Worm (Caenorhabditis elegans) whole organism, mixed stage, embryonic: ENCODE data around the gene M05D6.1.

ENCODE experiments used
- M03D4.4 ChIP-seq: sonication (generic microtip); optimal IDR thresholded peaks from 2 replicates; lab custom pipeline; 2017; ENCODE audit warnings: mild to moderate bottlenecking, missing genetic modification characterization, missing compliant biosample characterization
- bed-3 ChIP-seq: fragments of 200-800 bp; sonication (Bioruptor generic); optimal IDR thresholded peaks from 3 replicates; lab custom pipeline; 2018; ENCODE audit warnings: mild to moderate bottlenecking, missing genetic modification characterization, moderate library complexity, missing compliant biosample characterization
- blmp-1 ChIP-seq: fragments of 150-350 bp; optimal IDR thresholded peaks from 2 replicates; lab custom pipeline; 2014; ENCODE audit warnings: missing biosample characterization, missing genetic modification characterization
- ceh-39 ChIP-seq: fragments of 150-350 bp; optimal IDR thresholded peaks from 2 replicates; lab custom pipeline; 2014; ENCODE audit warnings: missing biosample characterization, missing genetic modification characterization
- ceh-43 ChIP-seq: fragments of 200-800 bp; sonication (Bioruptor generic); optimal IDR thresholded peaks from 2 replicates; lab custom pipeline; 2018; ENCODE audit warnings: mild to moderate bottlenecking, missing genetic modification characterization, moderate library complexity, missing compliant biosample characterization
- ceh-83 ChIP-seq: fragments of 200-800 bp; sonication (Bioruptor generic); optimal IDR thresholded peaks from 2 replicates; lab custom pipeline; 2018; ENCODE audit warnings: mild to moderate bottlenecking, missing genetic modification characterization, missing compliant biosample characterization
- ces-1 ChIP-seq: fragments of 150-350 bp; optimal IDR thresholded peaks from 2 replicates; lab custom pipeline; 2014; ENCODE audit warnings: missing biosample characterization, missing genetic modification reagents, missing genetic modification characterization
- cnd-1 ChIP-seq: fragments of 200-800 bp; sonication (Bioruptor generic); optimal IDR thresholded peaks from 2 replicates; lab custom pipeline; 2018; ENCODE audit warnings: mild to moderate bottlenecking, missing genetic modification characterization, missing compliant biosample characterization
- drap-1 ChIP-seq: fragments of 200-800 bp; sonication (Bioruptor generic); optimal IDR thresholded peaks from 3 replicates; lab custom pipeline; 2018; ENCODE audit warnings: mild to moderate bottlenecking, missing genetic modification characterization, missing compliant biosample characterization
- elt-1 ChIP-seq: sonication (generic microtip); optimal IDR thresholded peaks from 2 replicates; lab custom pipeline; 2017; ENCODE audit warnings: missing genetic modification characterization, mild to moderate bottlenecking, missing compliant biosample characterization, antibody characterized with exemption, moderate library complexity, borderline replicate concordance; ENCODE audit not compliant: insufficient read depth
- elt-3 ChIP-seq: fragments of 150-350 bp; optimal IDR thresholded peaks from 2 replicates; lab custom pipeline; 2014; ENCODE audit warnings: missing biosample characterization, missing genetic modification characterization
- flh-1 ChIP-seq: fragments of 200-800 bp; sonication (Bioruptor generic); optimal IDR thresholded peaks from 2 replicates; lab custom pipeline; 2018; ENCODE audit warnings: mild to moderate bottlenecking, missing genetic modification characterization, moderate library complexity, missing compliant biosample characterization
- ham-2 ChIP-seq: fragments of 200-800 bp; sonication (Bioruptor generic); optimal IDR thresholded peaks from 2 replicates; lab custom pipeline; 2018; ENCODE audit warnings: mild to moderate bottlenecking, missing genetic modification characterization, missing compliant biosample characterization
- hlh-1 ChIP-seq: fragments of 150-350 bp; optimal IDR thresholded peaks from 2 replicates; lab custom pipeline; 2014; ENCODE audit warnings: missing biosample characterization, missing genetic modification reagents, missing genetic modification characterization
- lin-13 ChIP-seq: fragments of 150-350 bp; optimal IDR thresholded peaks from 2 replicates; lab custom pipeline; 2014; ENCODE audit warnings: missing biosample characterization, missing genetic modification characterization
- lin-32 ChIP-seq: fragments of 200-800 bp; sonication (Bioruptor generic); optimal IDR thresholded peaks from 2 replicates; lab custom pipeline; 2018; ENCODE audit warnings: mild to moderate bottlenecking, missing genetic modification characterization, missing compliant biosample characterization
- lsy-2 ChIP-seq: fragments of 150-350 bp; optimal IDR thresholded peaks from 2 replicates; lab custom pipeline; 2014; ENCODE audit warnings: missing biosample characterization, missing genetic modification characterization
- mab-5 ChIP-seq: fragments of 150-350 bp; optimal IDR thresholded peaks from 2 replicates; lab custom pipeline; 2014; ENCODE audit warnings: missing biosample characterization, missing genetic modification characterization
- mep-1 ChIP-seq: fragments of 150-350 bp; optimal IDR thresholded peaks from 2 replicates; lab custom pipeline; 2017; ENCODE audit warnings: missing biosample characterization, missing genetic modification reagents, missing genetic modification characterization, inconsistent platforms
- mls-2 ChIP-seq: sonication (generic microtip); optimal IDR thresholded peaks from 2 replicates; lab custom pipeline; 2016; ENCODE audit warnings: mild to moderate bottlenecking, missing genetic modification characterization, moderate library complexity, missing compliant biosample characterization
- nhr-12 ChIP-seq: fragments of 150-350 bp; optimal IDR thresholded peaks from 2 replicates; lab custom pipeline; 2014; ENCODE audit warnings: missing biosample characterization, missing genetic modification characterization
- nhr-2 ChIP-seq: fragments of 150-350 bp; optimal IDR thresholded peaks from 2 replicates; lab custom pipeline; 2014; ENCODE audit warnings: missing biosample characterization, missing genetic modification characterization
- nhr-237 ChIP-seq: fragments of 150-350 bp; optimal IDR thresholded peaks from 2 replicates; lab custom pipeline; 2014; ENCODE audit warnings: missing biosample characterization, missing genetic modification characterization
- nhr-28 ChIP-seq: fragments of 150-350 bp; optimal IDR thresholded peaks from 2 replicates; lab custom pipeline; 2014; ENCODE audit warnings: missing biosample characterization, missing genetic modification characterization
- nhr-76 ChIP-seq: sonication (generic microtip); optimal IDR thresholded peaks from 2 replicates; lab custom pipeline; 2017; ENCODE audit warnings: missing biosample characterization, missing genetic modification characterization
- pha-4 ChIP-seq: fragments of 150-350 bp; optimal IDR thresholded peaks from 2 replicates; lab custom pipeline; 2018; ENCODE audit warnings: missing biosample characterization, missing genetic modification reagents, missing genetic modification characterization
- sem-2 ChIP-seq: fragments of 200-800 bp; sonication (Bioruptor generic); optimal IDR thresholded peaks from 2 replicates; lab custom pipeline; 2018; ENCODE audit warnings: mild to moderate bottlenecking, missing genetic modification characterization, missing compliant biosample characterization
- snpc-4 ChIP-seq: fragments of 150-350 bp; optimal IDR thresholded peaks from 2 replicates; lab custom pipeline; 2014; ENCODE audit warnings: missing biosample characterization, missing genetic modification characterization
- sptf-1 ChIP-seq: sonication (generic microtip); optimal IDR thresholded peaks from 2 replicates; lab custom pipeline; 2017; ENCODE audit warnings: mild to moderate bottlenecking, missing genetic modification characterization, moderate library complexity, missing compliant biosample characterization
- tbx-8 ChIP-seq: fragments of 200-800 bp; sonication (Bioruptor generic); optimal IDR thresholded peaks from 2 replicates; lab custom pipeline; 2018; ENCODE audit warnings: mild to moderate bottlenecking, missing genetic modification characterization, moderate library complexity, missing compliant biosample characterization
- unc-120 ChIP-seq: sonication (generic microtip); optimal IDR thresholded peaks from 2 replicates; lab custom pipeline; 2017; ENCODE audit warnings: missing genetic modification characterization, missing compliant biosample characterization; ENCODE audit not compliant: poor library complexity, severe bottlenecking
- unc-39 ChIP-seq: fragments of 150-350 bp; optimal IDR thresholded peaks from 2 replicates; lab custom pipeline; 2014; ENCODE audit warnings: missing biosample characterization, missing genetic modification characterization
- unc-62 ChIP-seq: fragments of 150-350 bp; optimal IDR thresholded peaks from 2 replicates; lab custom pipeline; 2014; ENCODE audit warnings: missing biosample characterization, missing genetic modification reagents, missing genetic modification characterization
- zip-8 ChIP-seq: fragments of 150-350 bp; optimal IDR thresholded peaks from 2 replicates; lab custom pipeline; 2014; ENCODE audit warnings: missing biosample characterization, missing genetic modification characterization
- ztf-11 ChIP-seq: fragments of 150-350 bp; optimal IDR thresholded peaks from 2 replicates; lab custom pipeline; 2014; ENCODE audit warnings: missing biosample characterization, missing genetic modification characterization

M05D6.1 gene

ce11 chrII:8475306-8475822, at the start of gene M05D6.1, which contains the start of gene M05D6.3:
Gene M05D6.1, minus strand, starts transcription at chrII:8475406.
Gene M05D6.3, plus strand, starts transcription at chrII:8475772.
- TF ChIP-seq unc-62 (GFP tag; lab: Kevin White, UChicago) (no peak), M03D4.4 (tag; lab: Kevin White, UChicago) (no peak), lin-13 (tag; lab: Kevin White, UChicago) (no peak), snpc-4 (tag; lab: Kevin White, UChicago) (no peak), sptf-1 (tag; lab: Kevin White, UChicago) (no peak), nhr-12 (tag; lab: Kevin White, UChicago) (no peak), elt-3 (tag; lab: Kevin White, UChicago) (no peak), sem-2 (GFP tag; lab: Kevin White, UChicago) (no peak), mep-1 (tag; lab: Kevin White, UChicago) (no peak), drap-1 (GFP tag; lab: Kevin White, UChicago) (no peak), zip-8 (tag; lab: Kevin White, UChicago) (no peak), hlh-1 (tag; lab: Kevin White, UChicago) (no peak), nhr-28 (no peak), ceh-39 (tag; lab: Kevin White, UChicago) (no peak), lsy-2 (tag; lab: Kevin White, UChicago) (no peak), flh-1 (GFP tag; lab: Kevin White, UChicago) (no peak), ztf-11 (tag; lab: Kevin White, UChicago) (no peak), pha-4 (tag; lab: Kevin White, UChicago) (no peak), unc-120 (tag; lab: Kevin White, UChicago) (no peak)
- TF ChIP-seq, all 35 proteins: peak for 0

ce11 chrII:8520625-8521024, 45.4 kb upstream of the M05D6.1 start, which contains the start of gene cht-2:
Gene cht-2, plus strand, starts transcription at chrII:8520925.
- TF ChIP-seq bed-3: no peak
- TF ChIP-seq hlh-1 (tag; lab: Kevin White, UChicago): no peak

- TF ChIP-seq tbx-8 (GFP tag; lab: Kevin White, UChicago) (no peak), nhr-76 (tag; lab: Kevin White, UChicago) (no peak), blmp-1 (no peak), unc-62 (GFP tag; lab: Kevin White, UChicago) (no peak), ceh-43 (no peak), ceh-83 (GFP tag; lab: Kevin White, UChicago) (no peak), mls-2 (tag; lab: Kevin White, UChicago) (no peak), nhr-237 (no peak), hlh-1 (tag; lab: Kevin White, UChicago) (no peak), nhr-12 (tag; lab: Kevin White, UChicago) (no peak), snpc-4 (tag; lab: Kevin White, UChicago) (no peak)
Observed at ce11 chrII:8518210-8518609, 43.0 kb upstream of the M05D6.1 start, which contains the start of gene T13H5.8. Gene T13H5.8, plus strand, starts transcription at chrII:8518510.

- TF ChIP-seq ztf-11 (tag; lab: Kevin White, UChicago) (no peak), M03D4.4 (tag; lab: Kevin White, UChicago) (no peak), pha-4 (tag; lab: Kevin White, UChicago) (peak; percentile 78), ceh-39 (tag; lab: Kevin White, UChicago) (peak; percentile 48), lin-13 (tag; lab: Kevin White, UChicago) (no peak), cnd-1 (tag; lab: Kevin White, UChicago) (no peak), ceh-43 (no peak), blmp-1 (no peak), unc-39 (no peak), nhr-2 (tag; lab: Kevin White, UChicago) (no peak), nhr-237 (peak; percentile 32), flh-1 (GFP tag; lab: Kevin White, UChicago) (no peak), lsy-2 (tag; lab: Kevin White, UChicago) (peak; percentile 91), zip-8 (tag; lab: Kevin White, UChicago) (no peak), sem-2 (GFP tag; lab: Kevin White, UChicago) (no peak), sptf-1 (tag; lab: Kevin White, UChicago) (peak; percentile 71), mab-5 (tag; lab: Kevin White, UChicago) (no peak), drap-1 (GFP tag; lab: Kevin White, UChicago) (peak; percentile 7), nhr-76 (tag; lab: Kevin White, UChicago) (no peak), elt-1 (tag; lab: Kevin White, UChicago) (no peak), bed-3 (no peak), unc-62 (GFP tag; lab: Kevin White, UChicago) (no peak), tbx-8 (GFP tag; lab: Kevin White, UChicago) (no peak), ceh-83 (GFP tag; lab: Kevin White, UChicago) (no peak), mep-1 (tag; lab: Kevin White, UChicago) (peak; percentile 47), ces-1 (no peak), snpc-4 (tag; lab: Kevin White, UChicago) (no peak), hlh-1 (tag; lab: Kevin White, UChicago) (no peak), mls-2 (tag; lab: Kevin White, UChicago) (no peak), lin-32 (GFP tag; lab: Kevin White, UChicago) (no peak), ham-2 (GFP tag; lab: Kevin White, UChicago) (no peak), elt-3 (tag; lab: Kevin White, UChicago) (no peak), nhr-28 (no peak), nhr-12 (tag; lab: Kevin White, UChicago) (no peak), unc-120 (tag; lab: Kevin White, UChicago) (no peak)
Observed at ce11 chrII:8516783-8517182, 41.6 kb upstream of the M05D6.1 start, which contains the start of gene rnh-2. Gene rnh-2, plus strand, starts transcription at chrII:8517150.
